Fruit fly (Drosophila melanogaster): Measurements from ENCODE around the gene CG6067.

The CG6067 gene

DNA sequence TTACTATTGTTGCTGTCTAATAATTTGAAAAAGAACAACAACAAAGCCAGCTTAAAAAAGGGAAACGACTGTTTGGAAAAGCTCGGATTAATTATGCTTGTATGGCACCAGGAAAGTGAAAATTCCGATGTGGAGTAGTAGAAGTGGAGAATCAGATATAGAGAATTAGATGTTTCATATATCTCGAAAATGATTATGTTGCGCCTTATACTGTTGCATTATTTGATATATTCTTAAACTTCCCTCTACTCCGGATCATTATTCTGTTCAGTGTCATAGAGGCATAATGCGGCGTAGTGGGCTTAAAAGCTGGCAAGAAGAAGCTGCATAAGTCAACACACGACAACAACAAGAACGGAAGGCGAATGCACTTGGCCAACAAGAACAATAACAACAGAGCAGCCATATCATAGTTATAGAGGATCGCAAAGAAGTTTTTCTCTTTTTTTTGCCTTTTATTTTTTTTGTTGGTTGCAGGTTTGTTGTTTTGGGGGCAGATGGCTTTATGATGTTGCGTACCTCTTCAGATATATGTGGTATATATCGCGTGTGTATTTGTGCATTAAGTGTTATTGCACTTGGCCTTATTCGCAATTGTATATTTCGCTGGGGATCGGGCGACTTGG lies 29.5 kb upstream of the CG6067 start (continued):
- peak; percentile 59 for TF ChIP-seq acj6 (GFP tag; optimal IDR thresholded peaks at IDR 0.05)
- peak; percentile 55 for TF ChIP-seq CG9139 (GFP tag; optimal IDR thresholded peaks at IDR 0.05)
- peak; percentile 55 for TF ChIP-seq CG16779 (tag; optimal IDR thresholded peaks at IDR 0.05)
- peak; percentile 52 for TF ChIP-seq CG34406 (GFP tag; optimal IDR thresholded peaks at IDR 0.05)
- peak; percentile 24 for TF ChIP-seq Hr39 (GFP tag; optimal IDR thresholded peaks at IDR 0.05)
- TF ChIP-seq CG31627 (GFP tag; optimal IDR thresholded peaks at IDR 0.05): no peak
- TF ChIP-seq CG8632 (GFP tag; optimal IDR thresholded peaks at IDR 0.05): peak; percentile 49
- TF ChIP-seq cyc (GFP tag; optimal IDR thresholded peaks at IDR 0.05): peak; percentile 55
- TF ChIP-seq ss (GFP tag; optimal IDR thresholded peaks at IDR 0.05): peak; percentile 72 to 74
- TF ChIP-seq Ets96B (tag; optimal IDR thresholded peaks at IDR 0.05): peak; percentile 87
- TF ChIP-seq Smox (GFP tag; optimal IDR thresholded peaks at IDR 0.05): peak; percentile 33
- TF ChIP-seq CG6163 (GFP tag; IDR thresholded peaks at IDR 0.05): peak; percentile 95
- TF ChIP-seq Met (GFP tag; optimal IDR thresholded peaks at IDR 0.05): peak; percentile 70
- peak; percentile 45 for TF ChIP-seq CG7368 (GFP tag; optimal IDR thresholded peaks at IDR 0.05)
- TF ChIP-seq CG1621 (tag; optimal IDR thresholded peaks at IDR 0.05): peak; percentile 82
- peak; percentile 91 for TF ChIP-seq eg (GFP tag; IDR thresholded peaks at IDR 0.05)
- peak; percentile 52 for TF ChIP-seq OdsH (GFP tag; optimal IDR thresholded peaks at IDR 0.05)

DNA sequence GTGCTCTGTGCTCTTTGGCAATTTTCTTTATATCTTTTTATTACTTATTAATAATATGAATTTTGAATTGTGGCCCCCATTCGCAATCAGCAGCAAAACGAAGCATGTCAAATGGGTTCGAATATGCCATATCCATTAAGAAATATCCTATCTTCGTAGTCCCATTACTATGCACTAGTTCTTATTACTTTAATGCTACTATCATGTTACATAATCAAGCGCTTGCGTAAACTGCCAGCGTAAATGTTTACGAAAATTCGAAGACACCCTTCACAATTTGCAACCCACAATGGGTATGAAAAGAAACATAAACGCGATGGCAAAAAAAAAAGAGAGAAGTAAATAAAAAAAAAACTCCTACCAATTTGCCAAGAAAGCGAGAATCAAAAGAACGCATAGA lies 28.7 kb upstream of the CG6067 start:
- TF ChIP-seq CG16779 (tag; optimal IDR thresholded peaks at IDR 0.05): no peak
- peak; percentile 3 for TF ChIP-seq CG6808 (GFP tag; optimal IDR thresholded peaks at IDR 0.05)
- TF ChIP-seq Smox (GFP tag; optimal IDR thresholded peaks at IDR 0.05): peak; percentile 52
- TF ChIP-seq vri (GFP tag; optimal IDR thresholded peaks at IDR 0.05): peak; percentile 32
- TF ChIP-seq CG7368 (GFP tag; optimal IDR thresholded peaks at IDR 0.05): peak; percentile 65
- TF ChIP-seq CG6276 (GFP tag; optimal IDR thresholded peaks at IDR 0.05): peak; percentile 54
- peak; percentile 65 for TF ChIP-seq eg (GFP tag; IDR thresholded peaks at IDR 0.05)
- TF ChIP-seq Hr39 (GFP tag; optimal IDR thresholded peaks at IDR 0.05): peak; percentile 72
- TF ChIP-seq CG31627 (GFP tag; optimal IDR thresholded peaks at IDR 0.05): peak; percentile 59
- TF ChIP-seq fd59A (GFP tag; optimal IDR thresholded peaks at IDR 0.05): peak; percentile 53
- peak; percentile 78 for TF ChIP-seq acj6 (GFP tag; optimal IDR thresholded peaks at IDR 0.05)
- TF ChIP-seq CG6163 (GFP tag; IDR thresholded peaks at IDR 0.05): peak; percentile 80
- TF ChIP-seq fd85E (GFP tag; optimal IDR thresholded peaks at IDR 0.05): no peak
- no peak for TF ChIP-seq Hr38 (GFP tag; optimal IDR thresholded peaks at IDR 0.05)
- peak; percentile 47 for TF ChIP-seq CG8319 (GFP tag; optimal IDR thresholded peaks at IDR 0.05)
- peak; percentile 67 for TF ChIP-seq Met (GFP tag; optimal IDR thresholded peaks at IDR 0.05)
- peak; percentile 60 for TF ChIP-seq CG3032 (tag; optimal IDR thresholded peaks at IDR 0.05)
- peak; percentile 85 for TF ChIP-seq Eip78C (GFP tag)
- peak; percentile 63 for TF ChIP-seq net (GFP tag; optimal IDR thresholded peaks at IDR 0.05)
- no peak for TF ChIP-seq fkh (GFP tag; optimal IDR thresholded peaks at IDR 0.05)
- TF ChIP-seq Sox102F (GFP tag; optimal IDR thresholded peaks at IDR 0.05): peak; percentile 50
- peak; percentile 34 for TF ChIP-seq Ets21C (GFP tag; optimal IDR thresholded peaks at IDR 0.05)
- peak; percentile 55 for TF ChIP-seq CG4318 (GFP tag; optimal IDR thresholded peaks at IDR 0.05)
- TF ChIP-seq dac (GFP tag; optimal IDR thresholded peaks at IDR 0.05): peak; percentile 64
- peak; percentile 50 for TF ChIP-seq CG8632 (GFP tag; optimal IDR thresholded peaks at IDR 0.05)
- TF ChIP-seq ss (GFP tag; optimal IDR thresholded peaks at IDR 0.05): no peak
- TF ChIP-seq esn (GFP tag; optimal IDR thresholded peaks at IDR 0.05): peak; percentile 63
- TF ChIP-seq achi (GFP tag; optimal IDR thresholded peaks at IDR 0.05): peak; percentile 74
- peak; percentile 50 for TF ChIP-seq Sox15 (GFP tag; optimal IDR thresholded peaks at IDR 0.05)
- TF ChIP-seq spab (GFP tag; optimal IDR thresholded peaks at IDR 0.05): peak; percentile 53
- peak; percentile 76 for TF ChIP-seq CG10631 (GFP tag; optimal IDR thresholded peaks at IDR 0.05)
- peak; percentile 46 for TF ChIP-seq Gug (GFP tag; IDR thresholded peaks at IDR 0.05)
- peak; percentile 75 for TF ChIP-seq CG8119 (GFP tag; IDR thresholded peaks at IDR 0.05)
- TF ChIP-seq CG6792 (GFP tag; optimal IDR thresholded peaks at IDR 0.05): peak; percentile 74
- TF ChIP-seq CG10669 (GFP tag; optimal IDR thresholded peaks at IDR 0.05): peak; percentile 67
- TF ChIP-seq CG15336 (GFP tag; IDR thresholded peaks at IDR 0.05): peak; percentile 81
- TF ChIP-seq CG3919 (GFP tag; optimal IDR thresholded peaks at IDR 0.05): peak; percentile 73
- TF ChIP-seq CG34406 (GFP tag; optimal IDR thresholded peaks at IDR 0.05): peak; percentile 54
- peak; percentile 41 for TF ChIP-seq CG11762 (GFP tag; optimal IDR thresholded peaks at IDR 0.05; ENCODE audit: insufficient read depth)
- no peak for TF ChIP-seq Blimp-1 (GFP tag; optimal IDR thresholded peaks at IDR 0.05)
- peak; percentile 65 for TF ChIP-seq topi (GFP tag; optimal IDR thresholded peaks at IDR 0.05)
- peak; percentile 38 for TF ChIP-seq CG11902 (GFP tag; optimal IDR thresholded peaks at IDR 0.05)
